Worm (Caenorhabditis elegans): ENCODE results near the gene cyp-29A2.

cyp-29A2 gene

DNA sequence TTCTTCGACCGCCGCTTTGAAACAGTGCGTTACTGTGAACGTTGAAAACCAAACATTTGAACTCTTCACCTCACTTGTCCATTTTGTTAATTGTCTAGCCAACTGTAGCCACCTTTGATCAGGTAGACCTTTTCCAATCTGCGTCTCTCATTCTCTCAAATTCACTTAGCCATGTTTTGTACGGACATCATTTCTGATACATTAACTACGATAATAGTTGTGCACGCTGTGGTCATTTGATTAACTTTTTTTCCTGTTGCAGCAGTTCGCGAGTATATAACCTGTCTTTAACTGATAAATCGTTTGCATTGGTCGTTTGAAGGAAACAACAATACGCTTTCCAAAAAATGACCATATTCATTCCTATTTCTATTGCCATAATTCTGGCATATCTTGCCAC, at the start of gene cyp-29A2:
TSS of gene cyp-29A2 (plus strand) at position 190 of the 400 bp plus-strand sequence.
- no peak for TF ChIP-seq pha-4 (tag; optimal IDR thresholded peaks at IDR 0.05)
- no peak for TF ChIP-seq lin-11 (tag; optimal IDR thresholded peaks at IDR 0.05)
- no peak for TF ChIP-seq dve-1 (tag; optimal IDR thresholded peaks at IDR 0.05)
- TF ChIP-seq ceh-19 (GFP tag; optimal IDR thresholded peaks at IDR 0.05) = no peak
- no peak for TF ChIP-seq syd-9 (tag; optimal IDR thresholded peaks at IDR 0.05)

DNA sequence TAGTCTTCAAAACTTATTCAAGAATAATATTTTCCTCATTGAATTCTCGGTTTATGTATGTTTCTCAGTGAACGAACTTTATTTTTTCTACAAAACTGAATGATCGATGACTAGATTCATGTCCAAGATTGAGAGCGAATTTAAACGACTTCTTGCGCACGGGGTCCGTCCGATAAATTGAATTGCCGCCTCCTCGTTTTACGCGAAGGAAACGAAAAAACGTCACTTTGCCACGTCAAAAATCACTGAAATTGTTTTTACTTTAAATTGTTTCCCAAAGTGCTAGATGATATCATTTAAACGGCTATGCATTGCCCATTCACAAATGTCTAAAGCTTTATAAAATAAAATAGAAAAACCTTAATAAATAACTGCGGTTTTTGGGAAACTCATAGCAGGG, 49.6 kb upstream of the cyp-29A2 start:
- TF ChIP-seq T23F11.4 (GFP tag; optimal IDR thresholded peaks at IDR 0.05) (no peak), unc-42 (tag; optimal IDR thresholded peaks at IDR 0.05) (peak; percentile 42)

DNA sequence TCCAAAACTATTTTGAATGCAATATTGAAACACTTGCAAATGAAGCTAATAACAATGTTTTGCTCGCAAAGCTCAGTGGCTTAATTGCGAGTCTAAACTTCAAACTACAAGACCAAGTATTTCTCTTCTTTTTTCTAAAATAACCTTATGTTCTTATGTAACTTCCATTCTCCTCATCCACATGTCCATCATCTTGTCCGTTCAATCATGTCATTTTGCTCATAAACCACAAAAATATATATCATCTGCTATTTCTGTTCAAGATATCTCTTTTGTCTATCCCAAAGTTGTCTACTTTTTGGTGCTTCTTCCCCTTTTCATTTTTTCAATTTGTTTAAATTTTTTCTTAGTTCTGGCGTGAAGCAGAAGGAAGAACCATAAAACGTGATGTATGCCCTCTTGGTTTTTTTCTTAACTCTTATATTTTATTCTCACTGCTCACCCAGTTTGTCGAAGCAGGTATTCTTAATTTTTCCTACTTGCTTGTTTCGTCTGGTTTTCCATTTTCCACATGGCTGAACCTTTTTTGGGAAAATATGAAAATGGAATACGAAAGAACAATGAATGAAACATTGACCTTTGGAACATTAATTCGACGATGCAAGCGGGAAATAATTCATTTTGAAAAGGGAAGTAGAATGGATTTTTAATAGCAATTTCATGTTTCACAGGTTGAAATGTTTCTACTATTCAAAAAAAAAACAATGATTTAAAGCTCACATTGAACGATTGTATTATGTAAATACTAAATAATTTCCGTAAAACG, 46.6 kb upstream of the cyp-29A2 start:
- TF ChIP-seq ttx-3 (tag; optimal IDR thresholded peaks at IDR 0.05) (no peak), ceh-45 (GFP tag; IDR thresholded peaks at IDR 0.05) (no peak), pros-1 (tag; optimal IDR thresholded peaks at IDR 0.05) (no peak), pqm-1 (tag; optimal IDR thresholded peaks at IDR 0.05) (no peak), pat-9 (tag; optimal IDR thresholded peaks at IDR 0.05) (no peak), pax-1 (tag; optimal IDR thresholded peaks at IDR 0.05) (no peak), che-1 (tag; optimal IDR thresholded peaks at IDR 0.05) (no peak), hlh-30 (tag; optimal IDR thresholded peaks at IDR 0.05; ENCODE audit: insufficient read depth) (no peak), sox-2 (GFP tag; IDR thresholded peaks at IDR 0.05) (no peak), fkh-6 (tag; optimal IDR thresholded peaks at IDR 0.05) (no peak), ceh-18 (tag; optimal IDR thresholded peaks at IDR 0.05) (no peak), ceh-19 (GFP tag; optimal IDR thresholded peaks at IDR 0.05) (no peak), F13H6.1 (tag; optimal IDR thresholded peaks at IDR 0.05) (no peak), nhr-232 (tag; optimal IDR thresholded peaks at IDR 0.05) (no peak), hlh-6 (tag; optimal IDR thresholded peaks at IDR 0.05) (no peak)

DNA sequence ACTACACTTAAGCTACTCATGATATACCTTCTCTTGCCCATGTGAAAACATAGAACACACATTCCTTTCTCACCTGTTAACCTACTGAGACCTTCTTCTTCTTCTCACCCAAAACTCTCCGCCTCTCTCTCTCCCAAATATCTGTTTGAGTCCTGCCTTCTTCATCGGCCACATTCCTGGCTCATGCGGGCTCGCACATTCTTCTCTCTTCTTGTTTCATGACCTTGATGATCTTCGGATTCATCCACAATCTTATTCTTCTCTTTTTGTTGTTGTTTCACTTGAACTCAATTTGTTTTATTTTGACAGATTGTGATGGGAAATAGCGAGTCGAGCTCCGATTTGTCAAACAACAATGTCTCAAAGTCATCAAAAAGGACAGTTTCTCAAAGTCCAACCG, 45.5 kb upstream of the cyp-29A2 start, which contains the start of gene T19C4.5:
TSS of gene T19C4.5 (plus strand) at position 308 of the 400 bp plus-strand sequence.
- TF ChIP-seq T23F11.4 (GFP tag; optimal IDR thresholded peaks at IDR 0.05) (no peak), tbx-2 (tag; optimal IDR thresholded peaks at IDR 0.05) (no peak), elt-2 (tag; optimal IDR thresholded peaks at IDR 0.05) (no peak), pag-3 (tag; optimal IDR thresholded peaks at IDR 0.05; ENCODE audit: borderline replicate concordance) (no peak), ceh-34 (tag; optimal IDR thresholded peaks at IDR 0.05) (no peak), F13H6.1 (tag; optimal IDR thresholded peaks at IDR 0.05) (no peak), ets-4 (tag; optimal IDR thresholded peaks at IDR 0.05) (no peak), mec-3 (tag; optimal IDR thresholded peaks at IDR 0.05; ENCODE audit: borderline replicate concordance) (no peak), ceh-30 (tag; optimal IDR thresholded peaks at IDR 0.05) (no peak), hlh-13 (GFP tag; optimal IDR thresholded peaks at IDR 0.05) (no peak), hlh-30 (tag; optimal IDR thresholded peaks at IDR 0.05; ENCODE audit: insufficient read depth) (no peak), Y22D7AL.16 (tag; optimal IDR thresholded peaks at IDR 0.05) (no peak), gmeb-2 (tag; optimal IDR thresholded peaks at IDR 0.05) (no peak), ceh-19 (GFP tag; optimal IDR thresholded peaks at IDR 0.05) (no peak), nhr-232 (tag; optimal IDR thresholded peaks at IDR 0.05) (no peak), npax-4 (tag; optimal IDR thresholded peaks at IDR 0.05) (no peak), unc-42 (tag; optimal IDR thresholded peaks at IDR 0.05) (no peak), pax-1 (tag; optimal IDR thresholded peaks at IDR 0.05) (no peak)

DNA sequence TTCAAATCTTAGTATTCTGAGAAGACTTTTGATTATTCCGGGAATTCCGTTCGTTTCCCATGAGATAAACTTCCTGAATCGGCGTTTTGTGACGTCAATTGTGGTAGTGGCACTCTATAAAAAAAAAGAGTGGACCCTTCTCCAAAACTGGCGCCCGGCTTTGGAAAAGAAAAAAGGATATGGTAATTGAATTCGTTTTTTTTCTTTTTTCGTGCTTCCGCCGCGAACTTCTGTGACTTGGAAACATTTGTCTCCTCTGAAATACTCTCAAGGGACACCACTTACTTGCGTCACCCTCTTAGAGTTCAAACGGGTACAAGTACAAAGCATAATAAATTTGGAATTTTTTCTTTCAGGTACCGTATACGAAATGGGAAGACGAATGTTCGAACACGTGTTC, 44.7 kb upstream of the cyp-29A2 start:
- TF ChIP-seq odd-2 (tag; optimal IDR thresholded peaks at IDR 0.05) (no peak), dmd-4 (tag; optimal IDR thresholded peaks at IDR 0.05; ENCODE audit: borderline replicate concordance) (no peak), unc-55 (GFP tag; optimal IDR thresholded peaks at IDR 0.05) (no peak), unc-42 (tag; optimal IDR thresholded peaks at IDR 0.05) (peak; percentile 31), ahr-1 (tag; optimal IDR thresholded peaks at IDR 0.05) (no peak), gmeb-2 (tag; optimal IDR thresholded peaks at IDR 0.05) (no peak), fax-1 (tag; optimal IDR thresholded peaks at IDR 0.05) (no peak), unc-3 (GFP tag; conservative IDR thresholded peaks at IDR 0.05) (no peak), unc-3 (tag; optimal IDR thresholded peaks at IDR 0.05) (no peak)
